Worm (Caenorhabditis elegans) whole organism, young adult: ENCODE measurements around the gene tkr-2.
A peak's percentile ranks its signal among the peaks of the same experiment; 100 is the strongest.

Experiments
- B0261.1 ChIP-seq: sonication (generic microtip); optimal IDR thresholded peaks from 2 replicates; lab custom pipeline; 2016; ENCODE audit warnings: mild to moderate bottlenecking, missing genetic modification characterization, moderate library complexity, missing compliant biosample characterization
- D2030.7 ChIP-seq: fragments of 200-800 bp; sonication (Bioruptor generic); IDR thresholded peaks from 2 replicates; pipeline ENCODE4 v1.3.6; 2022; ENCODE audit warnings: missing genetic modification reagents, missing genetic modification characterization, missing compliant biosample characterization
- F22D6.2 ChIP-seq: sonication (generic microtip); optimal IDR thresholded peaks from 2 replicates; lab custom pipeline; 2016; ENCODE audit warnings: mild to moderate bottlenecking, missing genetic modification characterization, missing compliant biosample characterization
- F33H1.4 ChIP-seq: fragments of 200-800 bp; sonication (Bioruptor generic); IDR thresholded peaks from 2 replicates; pipeline ENCODE4 v1.3.6; 2022; ENCODE audit warnings: missing genetic modification reagents, missing genetic modification characterization, missing compliant biosample characterization
- F52B5.7 ChIP-seq: sonication (generic microtip); optimal IDR thresholded peaks from 2 replicates; lab custom pipeline; 2016; ENCODE audit warnings: mild to moderate bottlenecking, missing genetic modification characterization, missing compliant biosample characterization
- T07F8.4 ChIP-seq: sonication (generic microtip); optimal IDR thresholded peaks from 2 replicates; lab custom pipeline; 2016; ENCODE audit warnings: mild to moderate bottlenecking, missing genetic modification characterization, moderate library complexity, missing compliant biosample characterization
- bed-2 ChIP-seq: fragments of 200-800 bp; sonication (Bioruptor generic); IDR thresholded peaks from 2 replicates; pipeline ENCODE4 v1.3.6; 2022; ENCODE audit warnings: missing genetic modification reagents, missing genetic modification characterization, missing compliant biosample characterization
- ceh-27 ChIP-seq: fragments of 200-800 bp; sonication (Bioruptor generic); optimal IDR thresholded peaks from 2 replicates; lab custom pipeline; 2018; ENCODE audit warnings: mild to moderate bottlenecking, missing genetic modification characterization, moderate library complexity, missing compliant biosample characterization
- ceh-40 ChIP-seq: fragments of 200-800 bp; sonication (Bioruptor generic); IDR thresholded peaks from 2 replicates; pipeline ENCODE4 v1.3.6; 2022; ENCODE audit warnings: missing genetic modification characterization, missing compliant biosample characterization
- ceh-58 ChIP-seq: fragments of 200-800 bp; sonication (Bioruptor generic); IDR thresholded peaks from 2 replicates; pipeline ENCODE4 v1.3.6; 2022; ENCODE audit warnings: missing genetic modification characterization, missing compliant biosample characterization
- die-1 ChIP-seq: sonication (generic microtip); optimal IDR thresholded peaks from 2 replicates; lab custom pipeline; 2016; ENCODE audit warnings: missing genotype, mild to moderate bottlenecking, missing genetic modification characterization, missing compliant biosample characterization
- fkh-3 ChIP-seq: sonication (generic microtip); optimal IDR thresholded peaks from 2 replicates; lab custom pipeline; 2016; ENCODE audit warnings: mild to moderate bottlenecking, missing genetic modification characterization, missing compliant biosample characterization
- hlh-12 ChIP-seq: sonication (generic microtip); optimal IDR thresholded peaks from 2 replicates; lab custom pipeline; 2016; ENCODE audit warnings: missing genetic modification characterization, missing compliant biosample characterization
- hmg-1.2 ChIP-seq: fragments of 200-800 bp; sonication (Bioruptor generic); IDR thresholded peaks from 2 replicates; pipeline ENCODE4 v1.3.6; 2022; ENCODE audit warnings: missing genetic modification reagents, missing genetic modification characterization, missing compliant biosample characterization
- hmg-20 ChIP-seq: fragments of 200-800 bp; sonication (Bioruptor generic); IDR thresholded peaks from 2 replicates; pipeline ENCODE4 v1.3.6; 2022; ENCODE audit warnings: missing genetic modification reagents, missing genetic modification characterization, missing compliant biosample characterization
- hsf-1 ChIP-seq: fragments of 200-800 bp; sonication (Bioruptor generic); IDR thresholded peaks from 2 replicates; pipeline ENCODE4 v1.3.6; 2022; ENCODE audit warnings: missing genetic modification reagents, missing genetic modification characterization, missing compliant biosample characterization
- lin-54 ChIP-seq: fragments of 200-800 bp; sonication (Bioruptor generic); optimal IDR thresholded peaks from 2 replicates; lab custom pipeline; 2018; ENCODE audit warnings: mild to moderate bottlenecking, missing genetic modification characterization, missing compliant biosample characterization
- lir-1 ChIP-seq: fragments of 200-800 bp; sonication (Bioruptor generic); conservative IDR thresholded peaks from 2 replicates; pipeline ENCODE4 v1.3.6; 2022; ENCODE audit warnings: missing genetic modification reagents, missing genetic modification characterization, missing compliant biosample characterization
- madf-3 ChIP-seq: fragments of 200-800 bp; sonication (Bioruptor generic); IDR thresholded peaks from 2 replicates; pipeline ENCODE4 v1.3.6; 2022; ENCODE audit warnings: missing genetic modification reagents, missing genetic modification characterization, missing compliant biosample characterization
- nfya-1 ChIP-seq: sonication (generic microtip); optimal IDR thresholded peaks from 2 replicates; lab custom pipeline; 2017; ENCODE audit warnings: antibody characterized with exemption, missing compliant biosample characterization, missing genetic modification characterization, borderline replicate concordance; ENCODE audit not compliant: insufficient read depth
- nfya-2 ChIP-seq: fragments of 200-800 bp; sonication (Bioruptor generic); IDR thresholded peaks from 2 replicates; pipeline ENCODE4 v1.3.6; 2022; ENCODE audit warnings: missing genetic modification reagents, missing genetic modification characterization, missing compliant biosample characterization
- nhr-120 ChIP-seq: fragments of 200-800 bp; sonication (Bioruptor generic); IDR thresholded peaks from 2 replicates; pipeline ENCODE4 v1.3.6; 2022; ENCODE audit warnings: missing genetic modification characterization, missing compliant biosample characterization
- nhr-179 ChIP-seq: sonication (generic microtip); optimal IDR thresholded peaks from 2 replicates; lab custom pipeline; 2016; ENCODE audit warnings: mild to moderate bottlenecking, missing genetic modification characterization, missing compliant biosample characterization
- nhr-80 ChIP-seq: sonication (generic microtip); optimal IDR thresholded peaks from 2 replicates; lab custom pipeline; 2016; ENCODE audit warnings: missing genetic modification characterization, missing compliant biosample characterization
- rec-8 ChIP-seq, 2 experiments: sonication (generic microtip); optimal IDR thresholded peaks; 2 replicates each; lab custom pipeline; 2016; ENCODE audit warnings: mild to moderate bottlenecking in 2 of 2, missing genetic modification characterization in 2 of 2, missing genetic modification reagents in 2 of 2, missing genotype in 2 of 2, missing biosample characterization in 1 of 2, missing compliant biosample characterization in 1 of 2, moderate library complexity in 1 of 2
- sdz-38 ChIP-seq: sonication (generic microtip); optimal IDR thresholded peaks from 2 replicates; lab custom pipeline; 2016; ENCODE audit warnings: missing genotype, missing genetic modification characterization, missing compliant biosample characterization
- snpc-1.3 ChIP-seq: sonication (generic microtip); optimal IDR thresholded peaks from 2 replicates; lab custom pipeline; 2017; ENCODE audit warnings: missing genetic modification characterization, mild to moderate bottlenecking, missing compliant biosample characterization, antibody characterized with exemption, moderate library complexity, missing genotype, missing genetic modification reagents; ENCODE audit not compliant: insufficient read depth
- snpc-3.4 ChIP-seq: sonication (generic microtip); optimal IDR thresholded peaks from 2 replicates; lab custom pipeline; 2017; ENCODE audit warnings: missing genetic modification characterization, mild to moderate bottlenecking, missing compliant biosample characterization, antibody characterized with exemption, moderate library complexity, missing genotype, missing genetic modification reagents
- snpc-4 ChIP-seq, 5 experiments: fragments of 150-350 bp in 1 of 5; sonication (generic microtip) in 4 of 5; optimal IDR thresholded peaks; 2 replicates each; lab custom pipeline; 2014 to 2018; ENCODE audit warnings: missing genetic modification characterization in 5 of 5, missing biosample characterization in 3 of 5, antibody characterized with exemption in 2 of 5, mild to moderate bottlenecking in 2 of 5, missing compliant biosample characterization in 2 of 5, missing genotype in 2 of 5, moderate library complexity in 2 of 5, missing genetic modification reagents in 1 of 5
- sptf-2 ChIP-seq: fragments of 200-800 bp; sonication (Bioruptor generic); optimal IDR thresholded peaks from 2 replicates; lab custom pipeline; 2018; ENCODE audit warnings: mild to moderate bottlenecking, missing genetic modification characterization, missing compliant biosample characterization
- tbp1 ChIP-seq: fragments of 200-800 bp; sonication (Bioruptor generic); optimal IDR thresholded peaks from 2 replicates; lab custom pipeline; 2018; ENCODE audit warnings: mild to moderate bottlenecking, missing genetic modification characterization, missing compliant biosample characterization
- zfh-2 ChIP-seq: fragments of 200-800 bp; sonication (Bioruptor generic); conservative IDR thresholded peaks from 2 replicates; pipeline ENCODE4 v1.3.6; 2022; ENCODE audit warnings: missing genetic modification reagents, missing genetic modification characterization, missing compliant biosample characterization
- zim-3 ChIP-seq: sonication (generic microtip); optimal IDR thresholded peaks from 2 replicates; lab custom pipeline; 2017; ENCODE audit warnings: mild to moderate bottlenecking, missing genetic modification characterization, moderate library complexity, missing compliant biosample characterization
- ztf-28 ChIP-seq: fragments of 200-800 bp; sonication (Bioruptor generic); IDR thresholded peaks from 2 replicates; pipeline ENCODE4 v1.3.6; 2022; ENCODE audit warnings: missing genetic modification reagents, missing genetic modification characterization, missing compliant biosample characterization
- ztf-3 ChIP-seq: fragments of 200-800 bp; sonication (Bioruptor generic); optimal IDR thresholded peaks from 2 replicates; lab custom pipeline; 2018; ENCODE audit warnings: mild to moderate bottlenecking, missing genetic modification characterization, missing compliant biosample characterization
- ztf-6 ChIP-seq: fragments of 200-800 bp; sonication (Bioruptor generic); IDR thresholded peaks from 2 replicates; pipeline ENCODE4 v1.3.6; 2022; ENCODE audit warnings: missing genetic modification reagents, missing genetic modification characterization, missing compliant biosample characterization

Gene tkr-2

ce11 chrIV:6201769-6202168 is at the start of gene tkr-2:
Gene tkr-2 (plus strand): TSS chrIV:6202069.
- TF ChIP-seq zfh-2 (GFP tag; lab: Robert Waterston, UW), result no peak
- no peak for TF ChIP-seq ceh-40 (GFP tag; lab: Robert Waterston, UW)
- TF ChIP-seq nhr-179, result no peak
- TF ChIP-seq snpc-3.4 (tag; lab: Kevin White, UChicago), result no peak
- no peak for TF ChIP-seq hmg-20 (GFP tag; lab: Robert Waterston, UW)
- no peak for TF ChIP-seq hlh-12 (tag; lab: Kevin White, UChicago)
- TF ChIP-seq F52B5.7 (tag; lab: Kevin White, UChicago), result no peak
- TF ChIP-seq rec-8 (tag; optimal IDR thresholded peaks at IDR 0.05; lab: Kevin White, UChicago), result no peak
- TF ChIP-seq lir-1 (GFP tag; lab: Robert Waterston, UW), result no peak
- no peak for TF ChIP-seq ztf-6 (GFP tag; lab: Robert Waterston, UW)
- TF ChIP-seq fkh-3 (tag; lab: Kevin White, UChicago), result no peak
- TF ChIP-seq lin-54 (GFP tag; lab: Kevin White, UChicago), result no peak
- TF ChIP-seq nfya-2 (GFP tag; lab: Robert Waterston, UW), result no peak
- TF ChIP-seq zim-3 (tag; lab: Kevin White, UChicago), result no peak
- no peak for TF ChIP-seq nhr-120 (GFP tag; lab: Robert Waterston, UW)
- TF ChIP-seq madf-3, result no peak
- no peak for TF ChIP-seq T07F8.4 (tag; lab: Kevin White, UChicago)
- TF ChIP-seq die-1, result no peak

ce11 chrIV:6155296-6155695 is 46.6 kb upstream of the tkr-2 start, which contains the start of gene C11D2.7:
Gene C11D2.7 (minus strand): TSS chrIV:6155396.
- peak; percentile 16 for TF ChIP-seq snpc-4 (GFP tag; optimal IDR thresholded peaks at IDR 0.05; lab: Kevin White, UChicago)
- peak in 1 of 4 experiments; percentile 57 for TF ChIP-seq snpc-4 (tag; optimal IDR thresholded peaks at IDR 0.05; lab: Kevin White, UChicago)
- TF ChIP-seq ztf-28 (GFP tag; lab: Robert Waterston, UW), result no peak

DNA sequence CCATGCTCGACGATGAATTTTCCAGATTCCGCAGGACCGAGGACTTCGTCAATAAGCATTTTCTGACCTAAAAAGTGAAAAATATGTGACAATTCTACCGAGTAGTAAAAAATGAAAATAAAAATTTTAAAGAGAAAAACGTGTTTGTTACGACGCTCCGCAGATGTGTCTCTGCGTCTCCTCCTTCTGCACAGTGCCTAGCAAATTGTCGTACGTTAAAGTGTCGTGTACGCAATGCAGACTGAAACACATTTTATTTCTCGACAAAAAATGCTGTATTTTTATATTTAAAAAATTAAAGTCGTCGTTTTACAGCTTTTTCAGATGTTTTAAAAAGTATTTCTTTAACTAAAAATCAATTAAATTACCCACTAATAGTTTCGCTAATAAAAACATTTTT is 45.0 kb upstream of the tkr-2 start, which contains the start of gene C11D2.4:
C11D2.4 (minus strand) TSS at position 128 of the 400 bp plus-strand sequence.
- TF ChIP-seq D2030.7 (GFP tag; lab: Robert Waterston, UW), result no peak
- no peak for TF ChIP-seq nhr-179
- no peak for TF ChIP-seq ztf-3 (GFP tag; lab: Kevin White, UChicago)
- TF ChIP-seq F33H1.4 (GFP tag; lab: Robert Waterston, UW), result no peak
- TF ChIP-seq tbp1 (GFP tag; lab: Kevin White, UChicago), result peak; percentile 21
- no peak for TF ChIP-seq ceh-58 (GFP tag; lab: Robert Waterston, UW)
- peak; percentile 50 for TF ChIP-seq snpc-4 (GFP tag; optimal IDR thresholded peaks at IDR 0.05; lab: Kevin White, UChicago)
- peak; percentile 22 to 84 (median 80) for TF ChIP-seq snpc-4 (tag; optimal IDR thresholded peaks at IDR 0.05; lab: Kevin White, UChicago)
- TF ChIP-seq bed-2 (GFP tag; lab: Robert Waterston, UW), result no peak
- no peak for TF ChIP-seq ztf-28 (GFP tag; lab: Robert Waterston, UW)
- TF ChIP-seq hmg-1.2 (GFP tag; lab: Robert Waterston, UW), result peak; percentile 98
- TF ChIP-seq nfya-1 (tag; lab: Kevin White, UChicago), result no peak
- no peak for TF ChIP-seq snpc-3.4 (tag; lab: Kevin White, UChicago)
- TF ChIP-seq lin-54 (GFP tag; lab: Kevin White, UChicago), result no peak
- TF ChIP-seq sdz-38 (tag; lab: Kevin White, UChicago), result no peak
- TF ChIP-seq ceh-27 (GFP tag; lab: Kevin White, UChicago), result no peak
- no peak for TF ChIP-seq nhr-80 (tag; lab: Kevin White, UChicago)
- no peak for TF ChIP-seq rec-8 (tag; optimal IDR thresholded peaks at IDR 0.05; lab: Kevin White, UChicago)
- TF ChIP-seq B0261.1, result no peak
- TF ChIP-seq sptf-2 (GFP tag; lab: Kevin White, UChicago), result no peak
- TF ChIP-seq snpc-1.3, result peak; percentile 36
- TF ChIP-seq F22D6.2, result no peak
- no peak for TF ChIP-seq hsf-1 (GFP tag; lab: Robert Waterston, UW)
